Worm (Caenorhabditis elegans): ENCODE measurements around the gene H12D21.5.

The H12D21.5 gene

ce11 chrV:14850530-14850929 lies 43.3 kb upstream of the H12D21.5 start:
- TF ChIP-seq nhr-129 (tag; optimal IDR thresholded peaks at IDR 0.05) (peak; percentile 75), mab-5 (tag; optimal IDR thresholded peaks at IDR 0.05) (no peak), ztf-1 (GFP tag; conservative IDR thresholded peaks at IDR 0.05) (no peak), nhr-25 (tag; optimal IDR thresholded peaks at IDR 0.05) (no peak), elt-1 (tag; optimal IDR thresholded peaks at IDR 0.05) (no peak), peb-1 (tag; optimal IDR thresholded peaks at IDR 0.05) (no peak), C34F6.9 (tag; optimal IDR thresholded peaks at IDR 0.05) (peak; percentile 25), alr-1 (tag; optimal IDR thresholded peaks at IDR 0.05) (no peak), fos-1 (tag; optimal IDR thresholded peaks at IDR 0.05) (peak; percentile 82), R02D3.7 (tag; optimal IDR thresholded peaks at IDR 0.05) (no peak), F13H6.1 (tag; optimal IDR thresholded peaks at IDR 0.05) (peak; percentile 41), snpc-4 (tag; optimal IDR thresholded peaks at IDR 0.05) (peak; percentile 14), sma-3 (GFP tag; optimal IDR thresholded peaks at IDR 0.05) (no peak), lsy-2 (tag; optimal IDR thresholded peaks at IDR 0.05) (no peak), nhr-12 (tag; optimal IDR thresholded peaks at IDR 0.05) (no peak), unc-62 (GFP tag; optimal IDR thresholded peaks at IDR 0.05) (no peak), nhr-11 (tag; optimal IDR thresholded peaks at IDR 0.05) (no peak), ztf-4 (tag; optimal IDR thresholded peaks at IDR 0.05) (no peak), skn-1 (tag; optimal IDR thresholded peaks at IDR 0.05) (no peak), nhr-77 (tag; optimal IDR thresholded peaks at IDR 0.05) (no peak), aly-2 (tag; optimal IDR thresholded peaks at IDR 0.05) (no peak), ztf-11 (tag; optimal IDR thresholded peaks at IDR 0.05) (no peak), zag-1 (tag; optimal IDR thresholded peaks at IDR 0.05) (no peak), ZK546.5 (tag; optimal IDR thresholded peaks at IDR 0.05) (no peak), blmp-1 (tag; optimal IDR thresholded peaks at IDR 0.05; ENCODE audit: insufficient read depth) (no peak), gmeb-1 (tag; optimal IDR thresholded peaks at IDR 0.05) (peak; percentile 28), nhr-10 (tag; optimal IDR thresholded peaks at IDR 0.05) (no peak), nhr-6 (tag; optimal IDR thresholded peaks at IDR 0.05) (no peak), sma-9 (GFP tag; optimal IDR thresholded peaks at IDR 0.05) (peak; percentile 72), sma-9 (tag; optimal IDR thresholded peaks at IDR 0.05) (no peak), egl-27 (tag; optimal IDR thresholded peaks at IDR 0.05) (no peak), lin-13 (GFP tag; optimal IDR thresholded peaks at IDR 0.05) (no peak), nhr-21 (tag; optimal IDR thresholded peaks at IDR 0.05) (no peak), ama-1 (optimal IDR thresholded peaks at IDR 0.05) (no peak), sem-4 (tag; optimal IDR thresholded peaks at IDR 0.05) (no peak), nhr-237 (tag; optimal IDR thresholded peaks at IDR 0.05) (no peak), nhr-23 (tag; optimal IDR thresholded peaks at IDR 0.05) (no peak), lin-11 (tag; optimal IDR thresholded peaks at IDR 0.05) (no peak), mdl-1 (tag; optimal IDR thresholded peaks at IDR 0.05) (peak in 1 of 2 experiments; percentile 18), crh-2 (tag; optimal IDR thresholded peaks at IDR 0.05) (peak; percentile 36), dmd-4 (tag; optimal IDR thresholded peaks at IDR 0.05) (no peak), ceh-82 (tag; optimal IDR thresholded peaks at IDR 0.05) (no peak)

ce11 chrV:14851206-14851605 lies 42.6 kb upstream of the H12D21.5 start:
- TF ChIP-seq sem-4 (tag; optimal IDR thresholded peaks at IDR 0.05) (peak; percentile 53), snpc-4 (tag; optimal IDR thresholded peaks at IDR 0.05) (no peak), aly-2 (tag; optimal IDR thresholded peaks at IDR 0.05) (no peak), nhr-77 (tag; optimal IDR thresholded peaks at IDR 0.05) (no peak), nhr-12 (tag; optimal IDR thresholded peaks at IDR 0.05) (no peak), nhr-237 (tag; optimal IDR thresholded peaks at IDR 0.05) (no peak), ceh-82 (tag; optimal IDR thresholded peaks at IDR 0.05) (no peak), R02D3.7 (tag; optimal IDR thresholded peaks at IDR 0.05) (no peak), ztf-11 (tag; optimal IDR thresholded peaks at IDR 0.05) (no peak), unc-62 (GFP tag; optimal IDR thresholded peaks at IDR 0.05) (no peak), zag-1 (tag; optimal IDR thresholded peaks at IDR 0.05) (peak; percentile 83), mdl-1 (tag; optimal IDR thresholded peaks at IDR 0.05) (peak in 1 of 2 experiments; percentile 12), ztf-4 (tag; optimal IDR thresholded peaks at IDR 0.05) (no peak), sma-9 (GFP tag; optimal IDR thresholded peaks at IDR 0.05) (peak; percentile 71), sma-9 (tag; optimal IDR thresholded peaks at IDR 0.05) (no peak), dmd-4 (tag; optimal IDR thresholded peaks at IDR 0.05) (no peak), peb-1 (tag; optimal IDR thresholded peaks at IDR 0.05) (no peak), egl-27 (tag; optimal IDR thresholded peaks at IDR 0.05) (no peak), C34F6.9 (tag; optimal IDR thresholded peaks at IDR 0.05) (peak; percentile 39), alr-1 (tag; optimal IDR thresholded peaks at IDR 0.05) (no peak), ceh-16 (tag; optimal IDR thresholded peaks at IDR 0.05) (no peak), elt-1 (tag; optimal IDR thresholded peaks at IDR 0.05) (no peak), nhr-6 (tag; optimal IDR thresholded peaks at IDR 0.05) (no peak), ama-1 (optimal IDR thresholded peaks at IDR 0.05) (peak; percentile 19), mab-5 (tag; optimal IDR thresholded peaks at IDR 0.05) (peak; percentile 43), nhr-25 (tag; optimal IDR thresholded peaks at IDR 0.05) (no peak), F13H6.1 (tag; optimal IDR thresholded peaks at IDR 0.05) (peak; percentile 48), nhr-129 (tag; optimal IDR thresholded peaks at IDR 0.05) (peak; percentile 62), nhr-21 (tag; optimal IDR thresholded peaks at IDR 0.05) (no peak), unc-39 (tag; optimal IDR thresholded peaks at IDR 0.05) (no peak), lin-13 (GFP tag; optimal IDR thresholded peaks at IDR 0.05) (no peak), nhr-23 (tag; optimal IDR thresholded peaks at IDR 0.05) (no peak), lin-39 (tag; optimal IDR thresholded peaks at IDR 0.05) (no peak), ZK546.5 (tag; optimal IDR thresholded peaks at IDR 0.05) (no peak), blmp-1 (tag; optimal IDR thresholded peaks at IDR 0.05; ENCODE audit: insufficient read depth) (no peak), fos-1 (tag; optimal IDR thresholded peaks at IDR 0.05) (no peak), elt-3 (tag; optimal IDR thresholded peaks at IDR 0.05) (no peak), gmeb-1 (tag; optimal IDR thresholded peaks at IDR 0.05) (no peak), skn-1 (tag; optimal IDR thresholded peaks at IDR 0.05) (no peak), Y55F3AM.14 (GFP tag; optimal IDR thresholded peaks at IDR 0.05) (no peak), ztf-1 (GFP tag; conservative IDR thresholded peaks at IDR 0.05) (no peak), sma-3 (GFP tag; optimal IDR thresholded peaks at IDR 0.05) (no peak), mbf-1 (tag; optimal IDR thresholded peaks at IDR 0.05) (no peak), lin-11 (tag; optimal IDR thresholded peaks at IDR 0.05) (no peak), nhr-10 (tag; optimal IDR thresholded peaks at IDR 0.05) (no peak)
